Fruit fly (Drosophila melanogaster) whole organism, embryonic: ENCODE measurements around the gene CG7634.
A peak's percentile ranks its signal among the peaks of the same experiment; 100 is the strongest.

Experiments
- Blimp-1 ChIP-seq: fragments of 200-800 bp; sonication (Bioruptor generic); optimal IDR thresholded peaks from 3 replicates; lab custom pipeline; 2018; ENCODE audit warnings: missing biosample characterization, missing genetic modification characterization, mild to moderate bottlenecking, moderate library complexity, missing genetic modification reagents
- CG10267 ChIP-seq: fragments of 200-800 bp; sonication (Bioruptor generic); optimal IDR thresholded peaks from 2 replicates; lab custom pipeline; 2018; ENCODE audit warnings: missing biosample characterization, mild to moderate bottlenecking, missing genetic modification characterization, moderate library complexity
- CG10654 ChIP-seq: fragments of 200-800 bp; sonication (Bioruptor generic); optimal IDR thresholded peaks from 2 replicates; lab custom pipeline; 2016; ENCODE audit warnings: missing biosample characterization, missing genetic modification characterization
- CG10979 ChIP-seq: fragments of 200-800 bp; sonication (Bioruptor generic); optimal IDR thresholded peaks from 2 replicates; lab custom pipeline; 2018; ENCODE audit warnings: missing biosample characterization, mild to moderate bottlenecking, missing genetic modification characterization, moderate library complexity
- CG11504 ChIP-seq: fragments of 200-800 bp; sonication (Bioruptor generic); optimal IDR thresholded peaks from 3 replicates; lab custom pipeline; 2019; ENCODE audit warnings: missing biosample characterization, mild to moderate bottlenecking, missing genetic modification characterization, moderate library complexity
- CG11695 ChIP-seq: fragments of 200-800 bp; sonication (Bioruptor generic); IDR thresholded peaks from 3 replicates; pipeline ENCODE4 v1.3.6; 2022; ENCODE audit warnings: missing biosample characterization, missing genetic modification characterization
- CG11723 ChIP-seq: fragments of 200-800 bp; sonication (Bioruptor generic); optimal IDR thresholded peaks from 2 replicates; lab custom pipeline; 2017; ENCODE audit warnings: missing biosample characterization, mild to moderate bottlenecking, missing genetic modification characterization
- CG12391 ChIP-seq: fragments of 200-800 bp; sonication (Bioruptor generic); optimal IDR thresholded peaks from 3 replicates; lab custom pipeline; 2018; ENCODE audit warnings: missing biosample characterization, mild to moderate bottlenecking, missing genetic modification characterization, moderate library complexity
- CG12769 ChIP-seq: fragments of 200-800 bp; sonication (Bioruptor generic); optimal IDR thresholded peaks from 2 replicates; lab custom pipeline; 2019; ENCODE audit warnings: missing biosample characterization, mild to moderate bottlenecking, missing genetic modification characterization, moderate library complexity
- CG13287 ChIP-seq: fragments of 200-800 bp; sonication (Bioruptor generic); IDR thresholded peaks from 2 replicates; pipeline ENCODE4 v1.3.6; 2022; ENCODE audit warnings: missing biosample characterization, missing genetic modification characterization; ENCODE audit not compliant: partially characterized antibody
- CG14667 ChIP-seq: fragments of 200-800 bp; sonication (Bioruptor generic); IDR thresholded peaks from 2 replicates; pipeline ENCODE4 v1.3.6; 2022; ENCODE audit warnings: missing biosample characterization, missing genetic modification characterization
- CG15011 ChIP-seq: fragments of 200-800 bp; sonication (Bioruptor generic); optimal IDR thresholded peaks from 3 replicates; lab custom pipeline; 2018; ENCODE audit warnings: missing biosample characterization, mild to moderate bottlenecking, missing genetic modification characterization
- CG17612 ChIP-seq: fragments of 200-800 bp; sonication (Bioruptor generic); IDR thresholded peaks from 2 replicates; pipeline ENCODE4 v1.3.6; 2022; ENCODE audit warnings: missing biosample characterization, missing genetic modification characterization
- CG18619 ChIP-seq: fragments of 200-800 bp; sonication (Bioruptor generic); optimal IDR thresholded peaks from 3 replicates; lab custom pipeline; 2017; ENCODE audit warnings: missing biosample characterization, mild to moderate bottlenecking, missing genetic modification characterization
- CG2129 ChIP-seq: fragments of 200-800 bp; sonication (Bioruptor generic); IDR thresholded peaks from 2 replicates; pipeline ENCODE4 v1.3.6; 2022; ENCODE audit warnings: missing biosample characterization, missing genetic modification characterization; ENCODE audit not compliant: partially characterized antibody
- CG9609 ChIP-seq: fragments of 200-800 bp; sonication (Bioruptor generic); optimal IDR thresholded peaks from 3 replicates; lab custom pipeline; 2016; ENCODE audit warnings: missing biosample characterization, missing genetic modification characterization
- D19B ChIP-seq: fragments of 200-800 bp; sonication (Bioruptor generic); optimal IDR thresholded peaks from 2 replicates; lab custom pipeline; 2017; ENCODE audit warnings: missing biosample characterization, mild to moderate bottlenecking, missing genetic modification characterization
- Dbx ChIP-seq: fragments of 200-800 bp; sonication (Bioruptor generic); IDR thresholded peaks from 3 replicates; pipeline ENCODE4 v1.3.6; 2022; ENCODE audit warnings: missing biosample characterization, missing genetic modification characterization
- Dip3 ChIP-seq: fragments of 200-800 bp; sonication (Bioruptor generic); optimal IDR thresholded peaks from 3 replicates; lab custom pipeline; 2016; ENCODE audit warnings: missing biosample characterization, missing genetic modification characterization
- Eip74EF ChIP-seq, 2 experiments: fragments of 200-800 bp in 1 of 2; fragments of >200 bp in 1 of 2; sonication (Bioruptor generic) in 1 of 2; optimal IDR thresholded peaks; 2 replicates each; lab custom pipeline; 2017 to 2019; ENCODE audit warnings: missing biosample characterization in 2 of 2, missing genetic modification characterization in 2 of 2, mild to moderate bottlenecking in 1 of 2, moderate library complexity in 1 of 2
- Ets65A ChIP-seq: fragments of 200-800 bp; sonication (Bioruptor generic); peaks from one replicate; lab custom pipeline; 2016; ENCODE audit warnings: missing biosample characterization, missing genetic modification characterization
- Ets97D ChIP-seq: fragments of 200-800 bp; sonication (Bioruptor generic); optimal IDR thresholded peaks from 3 replicates; lab custom pipeline; 2016; ENCODE audit warnings: missing biosample characterization, missing genetic modification characterization
- H15 ChIP-seq: fragments of 200-800 bp; sonication (Bioruptor generic); IDR thresholded peaks from 3 replicates; pipeline ENCODE4 v1.3.6; 2022; ENCODE audit warnings: missing biosample characterization, missing genetic modification characterization
- Hr3 ChIP-seq: fragments of 200-800 bp; sonication (Bioruptor generic); optimal IDR thresholded peaks from 3 replicates; lab custom pipeline; 2016; ENCODE audit warnings: missing biosample characterization, missing genetic modification characterization
- Jarid2 ChIP-seq: fragments of 200-800 bp; sonication (Bioruptor generic); optimal IDR thresholded peaks from 3 replicates; lab custom pipeline; 2017; ENCODE audit warnings: mild to moderate bottlenecking, missing biosample characterization, missing genetic modification reagents, missing genetic modification characterization
- Nf-YC ChIP-seq: fragments of 200-800 bp; optimal IDR thresholded peaks from 3 replicates; lab custom pipeline; 2019; ENCODE audit warnings: missing biosample characterization, mild to moderate bottlenecking, missing genetic modification characterization, moderate library complexity
- Optix ChIP-seq: fragments of 200-800 bp; sonication (Bioruptor generic); IDR thresholded peaks from 3 replicates; pipeline ENCODE4 v1.3.6; 2022; ENCODE audit warnings: missing biosample characterization, missing genetic modification characterization
- Poxn ChIP-seq: fragments of 200-800 bp; sonication (Bioruptor generic); IDR thresholded peaks from 2 replicates; pipeline ENCODE4 v1.3.6; 2022; ENCODE audit warnings: missing biosample characterization, missing genetic modification characterization
- Xbp1 ChIP-seq: fragments of 200-800 bp; sonication (Bioruptor generic); optimal IDR thresholded peaks from 3 replicates; lab custom pipeline; 2016; ENCODE audit warnings: missing biosample characterization, mild to moderate bottlenecking, missing genetic modification characterization
- ash1 ChIP-seq: fragments of 200-800 bp; sonication (Bioruptor generic); optimal IDR thresholded peaks from 2 replicates; lab custom pipeline; 2018; ENCODE audit warnings: missing biosample characterization, mild to moderate bottlenecking, missing genetic modification characterization
- az2 ChIP-seq: fragments of 200-800 bp; sonication (Bioruptor generic); optimal IDR thresholded peaks from 3 replicates; lab custom pipeline; 2016; ENCODE audit warnings: missing biosample characterization, missing genetic modification characterization
- bowl ChIP-seq: fragments of 200-800 bp; sonication (Bioruptor generic); IDR thresholded peaks from 2 replicates; pipeline ENCODE4 v1.3.6; 2022; ENCODE audit warnings: missing biosample characterization, missing genetic modification characterization
- chinmo ChIP-seq: fragments of 200-800 bp; sonication (Bioruptor generic); IDR thresholded peaks from 4 replicates; pipeline ENCODE4 v1.3.6; 2022; ENCODE audit warnings: missing biosample characterization, missing genetic modification characterization; ENCODE audit not compliant: partially characterized antibody
- cwo ChIP-seq: fragments of 200-800 bp; sonication (Bioruptor generic); optimal IDR thresholded peaks from 3 replicates; lab custom pipeline; 2017; ENCODE audit warnings: missing biosample characterization, missing genetic modification characterization, mild to moderate bottlenecking, moderate library complexity, missing genetic modification reagents
- dimm ChIP-seq: fragments of 200-800 bp; sonication (Bioruptor generic); IDR thresholded peaks from 2 replicates; pipeline ENCODE4 v1.3.6; 2022; ENCODE audit warnings: missing biosample characterization, missing genetic modification characterization
- en ChIP-seq: fragments of 200-800 bp; sonication (Bioruptor generic); optimal IDR thresholded peaks from 2 replicates; lab custom pipeline; 2016; ENCODE audit warnings: missing biosample characterization, missing genetic modification characterization
- eve ChIP-seq, 2 experiments: fragments of >200 bp; optimal IDR thresholded peaks; 2 replicates each; lab custom pipeline; 2017; ENCODE audit warnings: missing biosample characterization in 2 of 2, missing genetic modification characterization in 2 of 2
- eyg ChIP-seq: fragments of 200-800 bp; sonication (Bioruptor generic); optimal IDR thresholded peaks from 3 replicates; lab custom pipeline; 2016; ENCODE audit warnings: missing biosample characterization, missing genetic modification characterization
- gcm2 ChIP-seq: fragments of 200-800 bp; sonication (Bioruptor generic); optimal IDR thresholded peaks from 2 replicates; lab custom pipeline; 2016; ENCODE audit warnings: missing biosample characterization, missing genetic modification characterization
- grn ChIP-seq: fragments of 200-800 bp; sonication (Bioruptor generic); optimal IDR thresholded peaks from 3 replicates; lab custom pipeline; 2017; ENCODE audit warnings: missing biosample characterization, missing genetic modification characterization
- gsb-n ChIP-seq: fragments of 200-800 bp; sonication (Bioruptor generic); optimal IDR thresholded peaks from 3 replicates; lab custom pipeline; 2018; ENCODE audit warnings: missing biosample characterization, mild to moderate bottlenecking, missing genetic modification characterization
- insv ChIP-seq, 2 experiments: fragments of 200-800 bp; sonication (Bioruptor generic); optimal IDR thresholded peaks; 3 replicates each; lab custom pipeline; 2016 to 2018; ENCODE audit warnings: missing biosample characterization in 2 of 2, missing genetic modification characterization in 2 of 2
- lab ChIP-seq: fragments of 200-800 bp; sonication (Bioruptor generic); optimal IDR thresholded peaks from 3 replicates; lab custom pipeline; 2017; ENCODE audit warnings: missing biosample characterization, missing genetic modification characterization, mild to moderate bottlenecking, moderate library complexity, missing genetic modification reagents
- pnt ChIP-seq: fragments of 200-800 bp; sonication (Bioruptor generic); optimal IDR thresholded peaks from 3 replicates; lab custom pipeline; 2016; ENCODE audit warnings: missing biosample characterization, missing genetic modification characterization
- ro ChIP-seq: fragments of 200-800 bp; sonication (Bioruptor generic); IDR thresholded peaks from 2 replicates; pipeline ENCODE4 v1.3.6; 2022; ENCODE audit warnings: missing biosample characterization, missing genetic modification characterization
- run ChIP-seq: fragments of 200-800 bp; sonication (Bioruptor generic); optimal IDR thresholded peaks from 3 replicates; lab custom pipeline; 2018; ENCODE audit warnings: missing biosample characterization, mild to moderate bottlenecking, missing genetic modification characterization
- scrt ChIP-seq: fragments of 200-800 bp; sonication (Bioruptor generic); optimal IDR thresholded peaks from 2 replicates; lab custom pipeline; 2018; ENCODE audit warnings: missing biosample characterization, mild to moderate bottlenecking, missing genetic modification characterization, moderate library complexity
- sisA ChIP-seq: fragments of 200-800 bp; sonication (Bioruptor generic); IDR thresholded peaks from 2 replicates; pipeline ENCODE4 v1.3.6; 2022; ENCODE audit warnings: missing biosample characterization, missing genetic modification characterization
- stc ChIP-seq: fragments of 200-800 bp; sonication (Bioruptor generic); IDR thresholded peaks from 2 replicates; pipeline ENCODE4 v1.3.6; 2022; ENCODE audit warnings: missing biosample characterization, missing genetic modification characterization
- tio ChIP-seq: fragments of 200-800 bp; sonication (Bioruptor generic); optimal IDR thresholded peaks from 2 replicates; lab custom pipeline; 2017; ENCODE audit warnings: missing biosample characterization, missing genetic modification characterization, inconsistent platforms
- tx ChIP-seq: fragments of 200-800 bp; sonication (Bioruptor generic); optimal IDR thresholded peaks from 2 replicates; lab custom pipeline; 2016; ENCODE audit warnings: missing biosample characterization, missing genetic modification characterization
- yki ChIP-seq: fragments of >200 bp; optimal IDR thresholded peaks from 3 replicates; lab custom pipeline; 2018
- zfh2 ChIP-seq: fragments of 200-800 bp; sonication (Bioruptor generic); optimal IDR thresholded peaks from 2 replicates; lab custom pipeline; 2016; ENCODE audit warnings: missing biosample characterization, missing genetic modification characterization

CG7634 gene

DNA sequence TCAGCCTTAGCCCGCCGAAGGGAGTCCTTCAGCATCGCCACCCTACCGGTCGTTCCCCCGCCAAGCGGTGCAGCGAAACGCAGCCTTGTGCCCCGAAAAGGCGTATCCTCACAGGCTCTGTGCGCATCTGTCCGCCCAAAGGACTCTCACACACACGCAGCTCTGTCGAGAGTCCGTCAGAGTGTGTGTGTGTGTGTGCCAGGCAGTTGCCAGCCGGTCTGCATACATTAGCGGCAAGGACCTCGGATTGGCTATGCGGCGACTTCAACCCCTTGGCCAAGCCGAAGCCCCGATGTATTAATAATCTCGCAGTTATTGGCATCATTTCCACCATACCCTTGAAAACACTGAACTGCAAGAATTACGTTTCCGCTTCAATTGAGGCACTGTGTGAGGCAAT, 45.3 kb downstream of the CG7634 start (continued):
- no peak for TF ChIP-seq gcm2 (GFP tag; lab: Kevin White, UChicago)
- TF ChIP-seq CG2129 (GFP tag; lab: Robert Waterston, UW) = no peak
- TF ChIP-seq Eip74EF (GFP tag; optimal IDR thresholded peaks at IDR 0.05; lab: Kevin White, UChicago) = no peak
- no peak for TF ChIP-seq bowl (GFP tag; lab: Robert Waterston, UW)
- TF ChIP-seq az2 (GFP tag; lab: Kevin White, UChicago) = no peak
- no peak for TF ChIP-seq CG17612 (GFP tag; lab: Robert Waterston, UW)
- no peak for TF ChIP-seq lab (GFP tag; lab: Kevin White, UChicago)
- TF ChIP-seq Optix (GFP tag; lab: Robert Waterston, UW) = no peak
- no peak for TF ChIP-seq Dbx (GFP tag; lab: Robert Waterston, UW)
- peak; percentile 91 for TF ChIP-seq Nf-YC (tag; lab: Kevin White, UChicago)
- no peak for TF ChIP-seq eyg (GFP tag; lab: Kevin White, UChicago)
- TF ChIP-seq Dip3 (GFP tag; lab: Kevin White, UChicago) = no peak
- no peak for TF ChIP-seq CG12769 (tag; lab: Kevin White, UChicago)
- 0 out of 4 replicates have a peak, but pooled peaks have one; percentile 24 for TF ChIP-seq chinmo (GFP tag; lab: Robert Waterston, UW)
- TF ChIP-seq tx = no peak
- TF ChIP-seq CG14667 (GFP tag; lab: Robert Waterston, UW) = no peak
- TF ChIP-seq CG12391 = no peak
- no peak for TF ChIP-seq scrt
- TF ChIP-seq CG11695 (GFP tag; lab: Robert Waterston, UW) = no peak
- no peak for TF ChIP-seq sisA (GFP tag; lab: Robert Waterston, UW)
- TF ChIP-seq Ets65A = peak; percentile 25
- TF ChIP-seq Xbp1 (GFP tag; lab: Kevin White, UChicago) = no peak
- no peak for TF ChIP-seq CG10979 (tag; lab: Kevin White, UChicago)
- TF ChIP-seq grn = no peak
- TF ChIP-seq Blimp-1 (GFP tag; lab: Kevin White, UChicago) = no peak
- no peak for TF ChIP-seq gsb-n
- TF ChIP-seq CG9609 (GFP tag; lab: Kevin White, UChicago) = no peak
- TF ChIP-seq eve (GFP tag; optimal IDR thresholded peaks at IDR 0.05; lab: Kevin White, UChicago) = no peak

DNA sequence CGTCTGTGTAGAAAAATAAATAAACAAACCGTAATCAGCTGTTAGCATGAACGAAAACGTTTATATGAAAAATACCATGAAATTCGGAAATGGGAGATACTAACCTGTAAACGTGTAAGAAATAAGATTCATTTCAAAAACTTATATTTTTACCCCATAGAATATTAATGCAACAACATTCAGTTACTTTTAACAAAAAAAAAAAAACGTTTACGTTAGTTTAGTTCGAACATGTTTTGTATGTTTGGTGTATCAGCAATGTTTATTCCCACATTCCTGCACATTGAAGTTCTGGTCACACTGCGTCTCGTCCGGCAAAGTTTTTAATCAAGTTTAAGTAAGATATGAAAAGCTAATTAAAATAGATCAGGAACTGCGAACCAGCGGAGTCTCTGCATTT, 52.1 kb downstream of the CG7634 start, which contains the start of the genes S1P and CG11307:
Gene S1P, minus strand, starts transcription at position 23 of the 400 bp plus-strand sequence.
Gene CG11307, plus strand, starts transcription at position 270 of the 400 bp plus-strand sequence.
- TF ChIP-seq CG18619 (no peak), eve (GFP tag; optimal IDR thresholded peaks at IDR 0.05; lab: Kevin White, UChicago) (no peak), CG11723 (GFP tag; lab: Kevin White, UChicago) (no peak), zfh2 (GFP tag; lab: Kevin White, UChicago) (no peak), run (no peak), ash1 (GFP tag; lab: Kevin White, UChicago) (no peak), CG13287 (GFP tag; lab: Robert Waterston, UW) (no peak; the same call in 1 of the 2 replicates), yki (lab: Kevin White, UChicago) (no peak), tio (GFP tag; lab: Kevin White, UChicago) (no peak), en (GFP tag; lab: Kevin White, UChicago) (no peak), H15 (GFP tag; lab: Robert Waterston, UW) (no peak), CG10654 (GFP tag; lab: Kevin White, UChicago) (no peak), CG11504 (tag; lab: Kevin White, UChicago) (no peak), CG10267 (tag; lab: Kevin White, UChicago) (peak; percentile 36), Ets97D (peak; percentile 3), cwo (no peak), dimm (no peak), CG15011 (GFP tag; lab: Kevin White, UChicago) (no peak), ro (GFP tag; lab: Robert Waterston, UW) (no peak), pnt (GFP tag; lab: Kevin White, UChicago) (no peak), insv (GFP tag; optimal IDR thresholded peaks at IDR 0.05; lab: Kevin White, UChicago) (no peak), Hr3 (GFP tag; lab: Kevin White, UChicago) (no peak), Poxn (GFP tag; lab: Robert Waterston, UW) (no peak), Jarid2 (no peak), D19B (GFP tag; lab: Kevin White, UChicago) (no peak), stc (GFP tag; lab: Robert Waterston, UW) (no peak)
